Fruit fly (Drosophila melanogaster): ENCODE measurements around the gene 4E-T.

Gene 4E-T

DNA sequence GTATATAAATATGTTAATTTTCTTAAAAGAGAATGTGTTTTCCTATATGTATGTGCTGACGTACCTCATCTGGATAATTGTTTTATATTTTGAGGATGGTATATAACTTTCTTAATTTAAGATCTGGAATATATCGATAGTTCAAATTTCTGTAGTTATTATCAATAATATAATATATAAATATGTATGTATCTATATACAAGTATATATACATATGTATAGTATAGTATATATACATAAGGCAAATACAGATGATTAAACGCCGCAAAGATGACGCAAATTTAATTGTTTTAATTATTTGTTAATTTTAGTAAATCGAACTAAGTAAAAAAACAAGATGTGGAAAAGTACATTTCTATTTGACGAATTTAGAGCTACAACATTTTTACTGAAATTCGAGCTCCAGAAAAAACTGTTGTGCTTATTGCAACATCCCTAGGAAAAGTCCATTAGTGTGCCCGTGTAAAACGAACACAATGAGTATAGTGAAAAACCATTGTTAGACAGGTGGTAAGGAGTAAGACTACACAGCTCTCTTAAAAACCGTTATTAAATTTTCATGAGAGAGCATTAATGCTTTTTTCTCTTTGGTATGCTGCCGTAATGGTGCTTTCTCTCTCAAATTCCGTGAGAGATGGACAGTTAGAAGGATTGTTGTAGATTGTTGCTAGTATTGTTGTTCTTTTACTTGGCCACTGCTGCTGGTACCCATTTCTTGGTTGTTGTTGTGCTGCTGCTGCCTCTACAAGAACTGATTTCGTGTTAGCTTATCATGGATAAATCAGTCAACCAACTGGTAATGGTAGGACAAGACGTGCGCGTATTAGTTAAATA is 21.9 kb downstream of the 4E-T start, which contains the start of gene mGluR (continued):
- peak; percentile 47 for TF ChIP-seq pzg (GFP tag; optimal IDR thresholded peaks at IDR 0.05)
- no peak for TF ChIP-seq CG1233 (GFP tag; optimal IDR thresholded peaks at IDR 0.05)
- no peak for TF ChIP-seq CG6272 (GFP tag; IDR thresholded peaks at IDR 0.05)
- TF ChIP-seq CG4730 (GFP tag; IDR thresholded peaks at IDR 0.05): no peak
- TF ChIP-seq stwl (tag; optimal IDR thresholded peaks at IDR 0.05): peak; percentile 26
- no peak for TF ChIP-seq CG18262 (tag; optimal IDR thresholded peaks at IDR 0.05)
- no peak for TF ChIP-seq dmrt99B (tag; optimal IDR thresholded peaks at IDR 0.05)
- TF ChIP-seq CG6854 (GFP tag; optimal IDR thresholded peaks at IDR 0.05): no peak
- peak; percentile 48 for TF ChIP-seq gfzf (GFP tag; optimal IDR thresholded peaks at IDR 0.05)
- no peak for TF ChIP-seq exex (tag; optimal IDR thresholded peaks at IDR 0.05)
- TF ChIP-seq CG17186 (GFP tag; optimal IDR thresholded peaks at IDR 0.05): no peak
- TF ChIP-seq slp2 (GFP tag; optimal IDR thresholded peaks at IDR 0.05): no peak
- peak; percentile 98 for TF ChIP-seq CG30020 (tag; optimal IDR thresholded peaks at IDR 0.05)
- TF ChIP-seq Dek (tag; optimal IDR thresholded peaks at IDR 0.05): no peak
- TF ChIP-seq CG33213 (GFP tag; optimal IDR thresholded peaks at IDR 0.05): peak; percentile 45
- TF ChIP-seq knrl (GFP tag; IDR thresholded peaks at IDR 0.05; ENCODE audit: partially characterized antibody): no peak
- no peak for TF ChIP-seq disco-r (GFP tag; optimal IDR thresholded peaks at IDR 0.05)
- TF ChIP-seq Ptx1 (GFP tag; IDR thresholded peaks at IDR 0.05): no peak
- no peak for TF ChIP-seq Dfd (GFP tag; optimal IDR thresholded peaks at IDR 0.05)
- TF ChIP-seq CG7839 (tag; optimal IDR thresholded peaks at IDR 0.05): no peak
- TF ChIP-seq Dbx (GFP tag; IDR thresholded peaks at IDR 0.05): no peak
- TF ChIP-seq Sry-δ (GFP tag; optimal IDR thresholded peaks at IDR 0.05): peak; percentile 17

dm6 chr4:930311-931198 is 27.6 kb downstream of the 4E-T start, which contains the start of gene eIF4G1:
eIF4G1 (minus strand) TSS chr4:930715.
- TF ChIP-seq CG6813 (GFP tag; optimal IDR thresholded peaks at IDR 0.05): no peak
- no peak for TF ChIP-seq CG12744 (GFP tag; optimal IDR thresholded peaks at IDR 0.05)
- no peak for TF ChIP-seq repo (GFP tag; optimal IDR thresholded peaks at IDR 0.05)
- TF ChIP-seq dmrt11E (tag; optimal IDR thresholded peaks at IDR 0.05): peak; percentile 16
- TF ChIP-seq fd3F (GFP tag; optimal IDR thresholded peaks at IDR 0.05): no peak
- no peak for TF ChIP-seq lilli (GFP tag; optimal IDR thresholded peaks at IDR 0.05)
- TF ChIP-seq Scr (GFP tag; IDR thresholded peaks at IDR 0.05; ENCODE audit: partially characterized antibody): peak; percentile 74; the same call in 1 of the 2 replicates
- TF ChIP-seq Fer2 (tag; optimal IDR thresholded peaks at IDR 0.05): no peak
- TF ChIP-seq sqz (GFP tag; optimal IDR thresholded peaks at IDR 0.05): no peak
- TF ChIP-seq Sry-δ (GFP tag; optimal IDR thresholded peaks at IDR 0.05): peak; percentile 58
- no peak for TF ChIP-seq bigmax (GFP tag; optimal IDR thresholded peaks at IDR 0.05)
- TF ChIP-seq nerfin-2 (GFP tag; IDR thresholded peaks at IDR 0.05; ENCODE audit: partially characterized antibody): no peak
- no peak for TF ChIP-seq Lim3 (GFP tag; IDR thresholded peaks at IDR 0.05)
- peak; percentile 49 for TF ChIP-seq CG10431 (GFP tag; optimal IDR thresholded peaks at IDR 0.05)
- no peak for TF ChIP-seq CG6683 (GFP tag; optimal IDR thresholded peaks at IDR 0.05)
- no peak for TF ChIP-seq CG4730 (GFP tag; IDR thresholded peaks at IDR 0.05)
- no peak for TF ChIP-seq prd (optimal IDR thresholded peaks at IDR 0.05)
- no peak for TF ChIP-seq prd (GFP tag; IDR thresholded peaks at IDR 0.05)
- TF ChIP-seq Hr3 (GFP tag; optimal IDR thresholded peaks at IDR 0.05): no peak
- no peak for TF ChIP-seq H2.0 (GFP tag; IDR thresholded peaks at IDR 0.05)
- TF ChIP-seq gcm (GFP tag; optimal IDR thresholded peaks at IDR 0.05): no peak
- no peak for TF ChIP-seq nerfin-1 (tag; optimal IDR thresholded peaks at IDR 0.05)
- no peak for TF ChIP-seq gsb (GFP tag; IDR thresholded peaks at IDR 0.05)
- TF ChIP-seq Nf-YA (GFP tag; IDR thresholded peaks at IDR 0.05): no peak
- TF ChIP-seq CG2116 (GFP tag; optimal IDR thresholded peaks at IDR 0.05): peak; percentile 98
- no peak for TF ChIP-seq CG3726 (GFP tag; IDR thresholded peaks at IDR 0.05)
- no peak for TF ChIP-seq stc (GFP tag; IDR thresholded peaks at IDR 0.05)
